Fruit fly (Drosophila melanogaster): ENCODE measurements around the gene CG32564.

- TF ChIP-seq EcR (GFP tag; optimal IDR thresholded peaks at IDR 0.05) (no peak), CG8478 (optimal IDR thresholded peaks at IDR 0.05) (no peak)
Observed at dm6 chrX:17188167-17188566, 18.0 kb upstream of the CG32564 start.
